In genomic region chrX:17458887-17459286, ce11 we compare ENCODE assay signal across 7 worm cellular contexts.
A peak's percentile ranks its signal among the peaks of the same experiment; 100 is the strongest.
TF ChIP-seq lines count a peak whose summit lies in the region.

Gene mlc-1, plus strand, starts transcription at chrX:17459210.

TF ChIP-seq in whole organism, L1 larva, 84 proteins besides CTCF, POLR2A, EP300 and RAD21 (continues in another document):
- TF ChIP-seq unc-30 (tag; optimal IDR thresholded peaks at IDR 0.05; lab: Kevin White, UChicago) (no peak), lin-14 (GFP tag; optimal IDR thresholded peaks at IDR 0.05; lab: Kevin White, UChicago) (peak; percentile 60), efl-3 (GFP tag; optimal IDR thresholded peaks at IDR 0.05; lab: Kevin White, UChicago) (no peak), pqm-1 (tag; optimal IDR thresholded peaks at IDR 0.05; lab: Kevin White, UChicago) (no peak), lin-13 (GFP tag; optimal IDR thresholded peaks at IDR 0.05; lab: Kevin White, UChicago) (no peak), vab-15 (tag; optimal IDR thresholded peaks at IDR 0.05; lab: Kevin White, UChicago) (no peak), nhr-20 (tag; optimal IDR thresholded peaks at IDR 0.05; lab: Kevin White, UChicago) (peak; percentile 47), blmp-1 (tag; optimal IDR thresholded peaks at IDR 0.05; lab: Kevin White, UChicago) (no peak), lsy-2 (tag; optimal IDR thresholded peaks at IDR 0.05; lab: Kevin White, UChicago) (peak in 1 of 2 experiments; percentile 5), egl-27 (tag; optimal IDR thresholded peaks at IDR 0.05; lab: Kevin White, UChicago) (no peak), nhr-77 (tag; optimal IDR thresholded peaks at IDR 0.05; lab: Kevin White, UChicago) (peak; percentile 35), unc-130 (tag; optimal IDR thresholded peaks at IDR 0.05; lab: Kevin White, UChicago) (no peak), nhr-76 (tag; optimal IDR thresholded peaks at IDR 0.05; lab: Kevin White, UChicago) (no peak), nhr-84 (tag; optimal IDR thresholded peaks at IDR 0.05; lab: Kevin White, UChicago) (no peak)

TF ChIP-seq in whole organism, L2 larva, 48 proteins besides CTCF, POLR2A, EP300 and RAD21 (continues in another document):
- TF ChIP-seq Y55F3AM.14 (GFP tag; optimal IDR thresholded peaks at IDR 0.05; lab: Kevin White, UChicago): no peak
- TF ChIP-seq sem-4 (tag; optimal IDR thresholded peaks at IDR 0.05; lab: Kevin White, UChicago): no peak
- no peak for TF ChIP-seq aly-2 (tag; optimal IDR thresholded peaks at IDR 0.05; lab: Kevin White, UChicago)
- peak; percentile 18 for TF ChIP-seq nhr-129 (tag; optimal IDR thresholded peaks at IDR 0.05; lab: Kevin White, UChicago)
- no peak for TF ChIP-seq ztf-4 (tag; optimal IDR thresholded peaks at IDR 0.05; lab: Kevin White, UChicago)
- TF ChIP-seq unc-39 (tag; optimal IDR thresholded peaks at IDR 0.05; lab: Kevin White, UChicago): no peak
- no peak for TF ChIP-seq sma-3 (GFP tag; optimal IDR thresholded peaks at IDR 0.05; lab: Kevin White, UChicago)
- TF ChIP-seq lsy-2 (tag; optimal IDR thresholded peaks at IDR 0.05; lab: Kevin White, UChicago): no peak
- TF ChIP-seq R02D3.7 (tag; optimal IDR thresholded peaks at IDR 0.05; lab: Kevin White, UChicago): no peak
- TF ChIP-seq mdl-1 (tag; optimal IDR thresholded peaks at IDR 0.05; lab: Kevin White, UChicago): no peak
- TF ChIP-seq sma-9 (GFP tag; optimal IDR thresholded peaks at IDR 0.05; lab: Kevin White, UChicago): peak; percentile 39
- no peak for TF ChIP-seq sma-9 (tag; optimal IDR thresholded peaks at IDR 0.05; lab: Kevin White, UChicago)
- peak; percentile 54 for TF ChIP-seq F13H6.1 (tag; optimal IDR thresholded peaks at IDR 0.05; lab: Kevin White, UChicago)
- no peak for TF ChIP-seq blmp-1 (tag; optimal IDR thresholded peaks at IDR 0.05; lab: Kevin White, UChicago; ENCODE audit: insufficient read depth)

TF ChIP-seq in whole organism, L4 larva, 104 proteins besides CTCF, POLR2A, EP300 and RAD21:
- TF ChIP-seq unc-62 (GFP tag; optimal IDR thresholded peaks at IDR 0.05 in 1 of 2; lab: Kevin White, UChicago) (peak in 1 of 2 experiments; percentile 20), unc-62 (tag; optimal IDR thresholded peaks at IDR 0.05; lab: Kevin White, UChicago) (no peak), set-16 (GFP tag; IDR thresholded peaks at IDR 0.05; lab: Robert Waterston, UW) (peak; percentile 38), aha-1 (tag; lab: Kevin White, UChicago) (peak; percentile 74), hlh-11 (tag; optimal IDR thresholded peaks at IDR 0.05; lab: Kevin White, UChicago) (peak; percentile 9), R02D3.7 (tag; optimal IDR thresholded peaks at IDR 0.05; lab: Kevin White, UChicago) (no peak), ceh-20 (GFP tag; IDR thresholded peaks at IDR 0.05; lab: Robert Waterston, UW) (no peak)
TF ChIP-seq in whole organism, L4 larva: peak in this region for 4.

TF ChIP-seq in whole organism, late embryonic, 69 proteins besides CTCF, POLR2A, EP300 and RAD21:
- TF ChIP-seq zip-5 (tag; optimal IDR thresholded peaks at IDR 0.05; lab: Kevin White, UChicago) (no peak), ceh-18 (tag; optimal IDR thresholded peaks at IDR 0.05; lab: Kevin White, UChicago) (peak; percentile 73), nhr-232 (tag; optimal IDR thresholded peaks at IDR 0.05; lab: Kevin White, UChicago) (no peak), rnt-1 (tag; optimal IDR thresholded peaks at IDR 0.05; lab: Kevin White, UChicago) (peak; percentile 51), ztf-16 (tag; optimal IDR thresholded peaks at IDR 0.05; lab: Kevin White, UChicago) (no peak), tbx-7 (tag; optimal IDR thresholded peaks at IDR 0.05; lab: Kevin White, UChicago) (no peak), pat-9 (tag; optimal IDR thresholded peaks at IDR 0.05; lab: Kevin White, UChicago) (peak; percentile 60), ceh-34 (tag; optimal IDR thresholded peaks at IDR 0.05; lab: Kevin White, UChicago) (peak; percentile 27), tbx-2 (tag; optimal IDR thresholded peaks at IDR 0.05; lab: Kevin White, UChicago) (peak; percentile 3), pag-3 (tag; optimal IDR thresholded peaks at IDR 0.05; lab: Kevin White, UChicago; ENCODE audit: borderline replicate concordance) (no peak)

TF ChIP-seq in whole organism, midembryonic, 9 proteins besides CTCF, POLR2A, EP300 and RAD21:
- TF ChIP-seq med-1 (GFP tag; optimal IDR thresholded peaks at IDR 0.05; lab: Kevin White, UChicago; ENCODE audit: insufficient read depth) (no peak), ztf-23 (GFP tag; IDR thresholded peaks at IDR 0.05; lab: Robert Waterston, UW) (peak; percentile 60; the same call in 1 of the 2 replicates)
TF ChIP-seq in whole organism, midembryonic: peak in this region for 1.

TF ChIP-seq in whole organism, mixed stage, embryonic, 35 proteins besides CTCF, POLR2A, EP300 and RAD21:
- TF ChIP-seq mep-1 (tag; optimal IDR thresholded peaks at IDR 0.05; lab: Kevin White, UChicago): no peak
- peak; percentile 86 for TF ChIP-seq unc-120 (tag; optimal IDR thresholded peaks at IDR 0.05; lab: Kevin White, UChicago; ENCODE audit: poor library complexity, severe bottlenecking)
- no peak for TF ChIP-seq sptf-1 (tag; optimal IDR thresholded peaks at IDR 0.05; lab: Kevin White, UChicago)
- peak; percentile 24 for TF ChIP-seq ceh-83 (GFP tag; optimal IDR thresholded peaks at IDR 0.05; lab: Kevin White, UChicago)
- no peak for TF ChIP-seq lin-13 (tag; optimal IDR thresholded peaks at IDR 0.05; lab: Kevin White, UChicago)
- peak; percentile 77 for TF ChIP-seq hlh-1 (tag; optimal IDR thresholded peaks at IDR 0.05; lab: Kevin White, UChicago)
- TF ChIP-seq elt-1 (tag; optimal IDR thresholded peaks at IDR 0.05; lab: Kevin White, UChicago; ENCODE audit: borderline replicate concordance, insufficient read depth): no peak
- TF ChIP-seq drap-1 (GFP tag; optimal IDR thresholded peaks at IDR 0.05; lab: Kevin White, UChicago): no peak
TF ChIP-seq in whole organism, mixed stage, embryonic: peak in this region for 3.

TF ChIP-seq in whole organism, young adult, 124 proteins besides CTCF, POLR2A, EP300 and RAD21:
- TF ChIP-seq lin-35 (GFP tag; optimal IDR thresholded peaks at IDR 0.05; lab: Kevin White, UChicago): no peak
- peak; percentile 56 for TF ChIP-seq zfh-2 (GFP tag; conservative IDR thresholded peaks at IDR 0.05; lab: Robert Waterston, UW)
- no peak for TF ChIP-seq somi-1 (GFP tag; optimal IDR thresholded peaks at IDR 0.05; lab: Kevin White, UChicago)
